Worm (Caenorhabditis elegans) whole organism, L3 larva: ENCODE results near the gene pgph-3.
A peak's percentile ranks its signal among the peaks of the same experiment; 100 is the strongest.

Source experiments
- ZK546.5 ChIP-seq: sonication (generic microtip); optimal IDR thresholded peaks from 2 replicates; lab custom pipeline; 2017; ENCODE audit warnings: missing biosample characterization, missing genetic modification characterization
- ceh-28 ChIP-seq: fragments of 150-350 bp; optimal IDR thresholded peaks from 2 replicates; lab custom pipeline; 2014; ENCODE audit warnings: missing biosample characterization, missing genetic modification reagents, missing genetic modification characterization
- ceh-82 ChIP-seq: fragments of 150-350 bp; optimal IDR thresholded peaks from 2 replicates; lab custom pipeline; 2014; ENCODE audit warnings: missing biosample characterization, missing genetic modification characterization
- ceh-9 ChIP-seq: sonication (generic microtip); optimal IDR thresholded peaks from 2 replicates; lab custom pipeline; 2018; ENCODE audit warnings: missing biosample characterization, missing genetic modification characterization
- daf-12 ChIP-seq: fragments of 150-350 bp; optimal IDR thresholded peaks from 2 replicates; lab custom pipeline; 2014; ENCODE audit warnings: missing biosample characterization, missing genetic modification reagents, missing genetic modification characterization
- egl-27 ChIP-seq: sonication (generic microtip); optimal IDR thresholded peaks from 4 replicates; lab custom pipeline; 2017; ENCODE audit warnings: missing biosample characterization, missing genetic modification reagents, missing genetic modification characterization
- egl-5 ChIP-seq: fragments of 150-350 bp; optimal IDR thresholded peaks from 2 replicates; lab custom pipeline; 2017; ENCODE audit warnings: missing biosample characterization, missing genetic modification reagents, missing genetic modification characterization, inconsistent platforms
- elt-1 ChIP-seq: fragments of 150-350 bp; optimal IDR thresholded peaks from 2 replicates; lab custom pipeline; 2014; ENCODE audit warnings: missing biosample characterization, missing genetic modification characterization
- elt-2 ChIP-seq: sonication (generic microtip); optimal IDR thresholded peaks from 2 replicates; lab custom pipeline; 2016; ENCODE audit warnings: missing genetic modification reagents, mild to moderate bottlenecking, missing genetic modification characterization, missing compliant biosample characterization
- elt-3 ChIP-seq, 3 experiments: fragments of 150-350 bp in 1 of 3; sonication (generic microtip) in 2 of 3; optimal IDR thresholded peaks; 2 replicates in 2 of 3; 4 replicates in 1 of 3; lab custom pipeline; 2014 to 2017; ENCODE audit warnings: missing biosample characterization in 3 of 3, missing genetic modification characterization in 3 of 3
- eor-1 ChIP-seq, 2 experiments: fragments of 150-350 bp; optimal IDR thresholded peaks; 2 replicates each; lab custom pipeline; 2014 to 2018; ENCODE audit warnings: missing biosample characterization in 2 of 2, missing genetic modification characterization in 2 of 2
- fkh-10 ChIP-seq: sonication (generic microtip); optimal IDR thresholded peaks from 2 replicates; lab custom pipeline; 2017; ENCODE audit warnings: missing biosample characterization, missing genetic modification reagents, missing genetic modification characterization
- fkh-2 ChIP-seq: fragments of 150-350 bp; optimal IDR thresholded peaks from 2 replicates; lab custom pipeline; 2014; ENCODE audit warnings: missing biosample characterization, missing genetic modification reagents, missing genetic modification characterization
- fos-1 ChIP-seq: fragments of 150-350 bp; optimal IDR thresholded peaks from 2 replicates; lab custom pipeline; 2014; ENCODE audit warnings: missing biosample characterization, missing genetic modification characterization
- hmg-11 ChIP-seq: sonication (generic microtip); optimal IDR thresholded peaks from 2 replicates; lab custom pipeline; 2016; ENCODE audit warnings: missing genetic modification characterization, missing compliant biosample characterization
- jun-1 ChIP-seq: fragments of 150-350 bp; optimal IDR thresholded peaks from 2 replicates; lab custom pipeline; 2014; ENCODE audit warnings: missing biosample characterization, missing genetic modification reagents, missing genetic modification characterization
- lin-15B ChIP-seq: fragments of 150-350 bp; optimal IDR thresholded peaks from 2 replicates; lab custom pipeline; 2014; ENCODE audit warnings: missing biosample characterization, missing genetic modification characterization
- lsy-12 ChIP-seq: sonication (generic microtip); optimal IDR thresholded peaks from 2 replicates; lab custom pipeline; 2016; ENCODE audit warnings: mild to moderate bottlenecking, missing genetic modification characterization, missing compliant biosample characterization
- mdl-1 ChIP-seq: fragments of 150-350 bp; optimal IDR thresholded peaks from 2 replicates; lab custom pipeline; 2014; ENCODE audit warnings: missing biosample characterization, missing genetic modification characterization
- mml-1 ChIP-seq: fragments of 150-350 bp; sonication (generic microtip); optimal IDR thresholded peaks from 3 replicates; lab custom pipeline; 2014; ENCODE audit warnings: missing biosample characterization, missing genetic modification characterization
- nfya-1 ChIP-seq: sonication (generic microtip); optimal IDR thresholded peaks from 2 replicates; lab custom pipeline; 2017; ENCODE audit warnings: missing genetic modification characterization, mild to moderate bottlenecking, missing compliant biosample characterization, antibody characterized with exemption, moderate library complexity; ENCODE audit not compliant: insufficient read depth
- nhr-11 ChIP-seq: fragments of 150-350 bp; optimal IDR thresholded peaks from 2 replicates; lab custom pipeline; 2014; ENCODE audit warnings: missing biosample characterization, missing genetic modification characterization
- nhr-12 ChIP-seq: fragments of 150-350 bp; optimal IDR thresholded peaks from 2 replicates; lab custom pipeline; 2014; ENCODE audit warnings: missing biosample characterization, missing genetic modification characterization
- nhr-25 ChIP-seq: sonication (generic microtip); optimal IDR thresholded peaks from 2 replicates; lab custom pipeline; 2017; ENCODE audit warnings: missing biosample characterization, missing genetic modification characterization
- nhr-43 ChIP-seq: sonication (generic microtip); optimal IDR thresholded peaks from 2 replicates; lab custom pipeline; 2016; ENCODE audit warnings: mild to moderate bottlenecking, missing genetic modification characterization, missing compliant biosample characterization; ENCODE audit not compliant: poor library complexity, severe bottlenecking
- nhr-67 ChIP-seq: fragments of 150-350 bp; optimal IDR thresholded peaks from 2 replicates; lab custom pipeline; 2014; ENCODE audit warnings: missing biosample characterization, missing genetic modification characterization
- nhr-77 ChIP-seq: fragments of 150-350 bp; optimal IDR thresholded peaks from 2 replicates; lab custom pipeline; 2014; ENCODE audit warnings: missing biosample characterization, missing genetic modification characterization
- pha-4 ChIP-seq: fragments of 150-350 bp; optimal IDR thresholded peaks from 2 replicates; lab custom pipeline; 2014; ENCODE audit warnings: missing biosample characterization, missing genetic modification reagents, missing genetic modification characterization
- pqm-1 ChIP-seq: fragments of 150-350 bp; optimal IDR thresholded peaks from 2 replicates; lab custom pipeline; 2017; ENCODE audit warnings: missing biosample characterization, missing genetic modification characterization, inconsistent platforms
- skn-1 ChIP-seq: fragments of 150-350 bp; optimal IDR thresholded peaks from 2 replicates; lab custom pipeline; 2014; ENCODE audit warnings: missing biosample characterization, missing genetic modification characterization
- snpc-4 ChIP-seq: fragments of 150-350 bp; optimal IDR thresholded peaks from 2 replicates; lab custom pipeline; 2014; ENCODE audit warnings: missing biosample characterization, missing genetic modification characterization
- tbx-2 ChIP-seq: sonication (generic microtip); optimal IDR thresholded peaks from 2 replicates; lab custom pipeline; 2016; ENCODE audit warnings: mild to moderate bottlenecking, missing genetic modification characterization, missing compliant biosample characterization
- unc-39 ChIP-seq: sonication (generic microtip); optimal IDR thresholded peaks from 4 replicates; lab custom pipeline; 2017; ENCODE audit warnings: missing biosample characterization, missing genetic modification characterization
- unc-62 ChIP-seq: fragments of 150-350 bp; sonication (generic microtip); optimal IDR thresholded peaks from 4 replicates; lab custom pipeline; 2014; ENCODE audit warnings: missing biosample characterization, missing genetic modification reagents, missing genetic modification characterization
- zag-1 ChIP-seq: fragments of 150-350 bp; optimal IDR thresholded peaks from 2 replicates; lab custom pipeline; 2014; ENCODE audit warnings: missing biosample characterization, missing genetic modification characterization
- ztf-11 ChIP-seq: fragments of 150-350 bp; optimal IDR thresholded peaks from 2 replicates; lab custom pipeline; 2014; ENCODE audit warnings: missing biosample characterization, missing genetic modification characterization

pgph-3 gene

ce11 chrV:5753432-5753831 is 10.2 kb downstream of the pgph-3 start, which contains the start of gene pgph-1:
pgph-1 (minus strand) TSS chrV:5753532.
- no peak for TF ChIP-seq lsy-12 (tag; lab: Kevin White, UChicago)
- no peak for TF ChIP-seq mml-1 (tag; lab: Kevin White, UChicago)
- TF ChIP-seq nfya-1 (tag; lab: Kevin White, UChicago): no peak
- TF ChIP-seq nhr-43 (tag; lab: Kevin White, UChicago): no peak
- TF ChIP-seq nhr-67 (tag; lab: Kevin White, UChicago): no peak
- TF ChIP-seq ceh-9: no peak
- TF ChIP-seq egl-5 (tag; lab: Kevin White, UChicago): no peak
- no peak for TF ChIP-seq fos-1

ce11 chrV:5747519-5747918 is 16.1 kb downstream of the pgph-3 start, which contains the start of gene acds-10:
acds-10 (plus strand) TSS chrV:5747819.
- TF ChIP-seq jun-1 (tag; lab: Kevin White, UChicago): no peak
- no peak for TF ChIP-seq egl-27
- no peak for TF ChIP-seq skn-1 (tag; lab: Kevin White, UChicago)
- no peak for TF ChIP-seq lin-15B (tag; lab: Kevin White, UChicago)
- no peak for TF ChIP-seq nfya-1 (tag; lab: Kevin White, UChicago)
- no peak for TF ChIP-seq mdl-1 (tag; lab: Kevin White, UChicago)
- TF ChIP-seq nhr-43 (tag; lab: Kevin White, UChicago): no peak
- peak; percentile 36 for TF ChIP-seq pqm-1 (tag; lab: Kevin White, UChicago)
- TF ChIP-seq eor-1 (tag; optimal IDR thresholded peaks at IDR 0.05; lab: Kevin White, UChicago): no peak
- TF ChIP-seq elt-2 (tag; lab: Kevin White, UChicago): peak; percentile 31
- TF ChIP-seq elt-3 (tag; optimal IDR thresholded peaks at IDR 0.05; lab: Kevin White, UChicago): no peak
- TF ChIP-seq, all 47 proteins: peak for 2

ce11 chrV:5746237-5746636 is 17.4 kb downstream of the pgph-3 start:
- TF ChIP-seq ZK546.5 (tag; lab: Kevin White, UChicago): no peak
- TF ChIP-seq elt-2 (tag; lab: Kevin White, UChicago): no peak
- no peak for TF ChIP-seq nhr-67 (tag; lab: Kevin White, UChicago)
- no peak for TF ChIP-seq pha-4 (tag; lab: Kevin White, UChicago)
- TF ChIP-seq daf-12 (tag; lab: Kevin White, UChicago): no peak
- TF ChIP-seq zag-1 (tag; lab: Kevin White, UChicago): no peak
- TF ChIP-seq tbx-2 (tag; lab: Kevin White, UChicago): no peak
- no peak for TF ChIP-seq snpc-4 (tag; lab: Kevin White, UChicago)
- TF ChIP-seq unc-39 (tag; lab: Kevin White, UChicago): no peak
- TF ChIP-seq ztf-11 (tag; lab: Kevin White, UChicago): no peak
- TF ChIP-seq jun-1 (tag; lab: Kevin White, UChicago): no peak
- TF ChIP-seq fkh-10 (GFP tag; lab: Kevin White, UChicago): no peak
- no peak for TF ChIP-seq ceh-28 (tag; lab: Kevin White, UChicago)
- no peak for TF ChIP-seq elt-3 (tag; optimal IDR thresholded peaks at IDR 0.05; lab: Kevin White, UChicago)
- TF ChIP-seq ceh-82 (tag; lab: Kevin White, UChicago): no peak
- no peak for TF ChIP-seq lin-15B (tag; lab: Kevin White, UChicago)

ce11 chrV:5741237-5741636 is 22.4 kb downstream of the pgph-3 start:
- TF ChIP-seq unc-39 (tag; lab: Kevin White, UChicago) (no peak), mml-1 (tag; lab: Kevin White, UChicago) (no peak), hmg-11 (tag; lab: Kevin White, UChicago) (no peak), ZK546.5 (tag; lab: Kevin White, UChicago) (no peak), elt-1 (tag; lab: Kevin White, UChicago) (no peak), nfya-1 (tag; lab: Kevin White, UChicago) (no peak), nhr-11 (tag; lab: Kevin White, UChicago) (no peak), pha-4 (tag; lab: Kevin White, UChicago) (no peak), fkh-2 (tag; lab: Kevin White, UChicago) (no peak), nhr-77 (no peak), nhr-12 (no peak), lin-15B (tag; lab: Kevin White, UChicago) (no peak), nhr-25 (no peak), ceh-9 (no peak), ztf-11 (tag; lab: Kevin White, UChicago) (no peak), tbx-2 (tag; lab: Kevin White, UChicago) (no peak), unc-62 (GFP tag; lab: Kevin White, UChicago) (no peak), skn-1 (tag; lab: Kevin White, UChicago) (no peak), nhr-43 (tag; lab: Kevin White, UChicago) (no peak)
